Worm (Caenorhabditis elegans): ENCODE measurements around the gene math-21.

The math-21 gene

ce11 chrII:2030367-2030766, 36.5 kb downstream of the math-21 start, which contains the start of gene bath-3:
Gene bath-3 (minus strand): TSS chrII:2030467.
- TF ChIP-seq nhr-21 (tag; optimal IDR thresholded peaks at IDR 0.05), result no peak
- no peak for TF ChIP-seq ceh-16 (tag; optimal IDR thresholded peaks at IDR 0.05)
- no peak for TF ChIP-seq crh-2 (tag; optimal IDR thresholded peaks at IDR 0.05)
- no peak for TF ChIP-seq nhr-6 (tag; optimal IDR thresholded peaks at IDR 0.05)
- no peak for TF ChIP-seq sma-9 (GFP tag; optimal IDR thresholded peaks at IDR 0.05)
- no peak for TF ChIP-seq sma-9 (tag; optimal IDR thresholded peaks at IDR 0.05)
- TF ChIP-seq F13H6.1 (tag; optimal IDR thresholded peaks at IDR 0.05), result no peak
- no peak for TF ChIP-seq ZK546.5 (tag; optimal IDR thresholded peaks at IDR 0.05)
- no peak for TF ChIP-seq elt-1 (tag; optimal IDR thresholded peaks at IDR 0.05)
- no peak for TF ChIP-seq snpc-4 (tag; optimal IDR thresholded peaks at IDR 0.05)
- TF ChIP-seq nhr-237 (tag; optimal IDR thresholded peaks at IDR 0.05), result no peak
- no peak for TF ChIP-seq gmeb-1 (tag; optimal IDR thresholded peaks at IDR 0.05)
- TF ChIP-seq unc-39 (tag; optimal IDR thresholded peaks at IDR 0.05), result no peak

ce11 chrII:2031852-2032251, 38.0 kb downstream of the math-21 start, which contains the start of gene bath-5:
Gene bath-5 (minus strand): TSS chrII:2031952.
- TF ChIP-seq fos-1 (tag; optimal IDR thresholded peaks at IDR 0.05) (no peak), nhr-11 (tag; optimal IDR thresholded peaks at IDR 0.05) (no peak), sma-9 (GFP tag; optimal IDR thresholded peaks at IDR 0.05) (no peak), sma-9 (tag; optimal IDR thresholded peaks at IDR 0.05) (no peak), Y55F3AM.14 (GFP tag; optimal IDR thresholded peaks at IDR 0.05) (no peak), C34F6.9 (tag; optimal IDR thresholded peaks at IDR 0.05) (no peak), nhr-23 (tag; optimal IDR thresholded peaks at IDR 0.05) (no peak), nhr-25 (tag; optimal IDR thresholded peaks at IDR 0.05) (no peak), lsy-2 (tag; optimal IDR thresholded peaks at IDR 0.05) (no peak), ceh-82 (tag; optimal IDR thresholded peaks at IDR 0.05) (no peak), elt-3 (tag; optimal IDR thresholded peaks at IDR 0.05) (no peak), sem-4 (tag; optimal IDR thresholded peaks at IDR 0.05) (no peak), lin-13 (GFP tag; optimal IDR thresholded peaks at IDR 0.05) (no peak), ztf-4 (tag; optimal IDR thresholded peaks at IDR 0.05) (no peak)

- peak; percentile 4 for TF ChIP-seq unc-55 (GFP tag; optimal IDR thresholded peaks at IDR 0.05)
- TF ChIP-seq gmeb-1 (tag; optimal IDR thresholded peaks at IDR 0.05), result peak; percentile 78
Observed at ce11 chrII:2032282-2032681, 38.4 kb downstream of the math-21 start, which contains the start of gene btb-4. Gene btb-4 (plus strand): TSS chrII:2032316.

ce11 chrII:2033286-2033685, 39.4 kb downstream of the math-21 start, which contains the start of gene F59H6.14:
Gene F59H6.14 (plus strand): TSS chrII:2033586.
- TF ChIP-seq dmd-4 (tag; optimal IDR thresholded peaks at IDR 0.05) (no peak), crh-2 (tag; optimal IDR thresholded peaks at IDR 0.05) (no peak), blmp-1 (tag; optimal IDR thresholded peaks at IDR 0.05; ENCODE audit: insufficient read depth) (no peak), snpc-4 (tag; optimal IDR thresholded peaks at IDR 0.05) (no peak), gmeb-1 (tag; optimal IDR thresholded peaks at IDR 0.05) (no peak), alr-1 (tag; optimal IDR thresholded peaks at IDR 0.05) (no peak), nhr-23 (tag; optimal IDR thresholded peaks at IDR 0.05) (no peak), nhr-12 (tag; optimal IDR thresholded peaks at IDR 0.05) (no peak)

- TF ChIP-seq lsy-2 (tag; optimal IDR thresholded peaks at IDR 0.05) (no peak), nhr-237 (tag; optimal IDR thresholded peaks at IDR 0.05) (no peak), nhr-11 (tag; optimal IDR thresholded peaks at IDR 0.05) (no peak), elt-1 (tag; optimal IDR thresholded peaks at IDR 0.05) (no peak), alr-1 (tag; optimal IDR thresholded peaks at IDR 0.05) (no peak), F13H6.1 (tag; optimal IDR thresholded peaks at IDR 0.05) (no peak), ceh-16 (tag; optimal IDR thresholded peaks at IDR 0.05) (no peak), sma-3 (GFP tag; optimal IDR thresholded peaks at IDR 0.05) (no peak)
Observed at ce11 chrII:2039288-2039687, 45.5 kb downstream of the math-21 start, which contains the start of gene bath-19. Gene bath-19 (minus strand): TSS chrII:2039388.

- TF ChIP-seq egl-27 (tag; optimal IDR thresholded peaks at IDR 0.05) (no peak), aly-2 (tag; optimal IDR thresholded peaks at IDR 0.05) (no peak), ama-1 (optimal IDR thresholded peaks at IDR 0.05) (no peak), lin-11 (tag; optimal IDR thresholded peaks at IDR 0.05) (no peak), mab-5 (tag; optimal IDR thresholded peaks at IDR 0.05) (no peak), mdl-1 (tag; optimal IDR thresholded peaks at IDR 0.05) (no peak), dmd-4 (tag; optimal IDR thresholded peaks at IDR 0.05) (no peak), blmp-1 (tag; optimal IDR thresholded peaks at IDR 0.05; ENCODE audit: insufficient read depth) (no peak), ceh-16 (tag; optimal IDR thresholded peaks at IDR 0.05) (no peak), nhr-12 (tag; optimal IDR thresholded peaks at IDR 0.05) (no peak), ztf-4 (tag; optimal IDR thresholded peaks at IDR 0.05) (no peak), ZK546.5 (tag; optimal IDR thresholded peaks at IDR 0.05) (no peak), lin-39 (tag; optimal IDR thresholded peaks at IDR 0.05) (no peak), nhr-10 (tag; optimal IDR thresholded peaks at IDR 0.05) (no peak), nhr-21 (tag; optimal IDR thresholded peaks at IDR 0.05) (no peak), mbf-1 (tag; optimal IDR thresholded peaks at IDR 0.05) (no peak), sma-9 (GFP tag; optimal IDR thresholded peaks at IDR 0.05) (no peak), sma-9 (tag; optimal IDR thresholded peaks at IDR 0.05) (no peak)
Observed at ce11 chrII:2042447-2042846, 48.6 kb downstream of the math-21 start, which contains the start of gene bath-20. Gene bath-20 (minus strand): TSS chrII:2042547.

Measured in whole organism, L2 larva.